Worm (Caenorhabditis elegans): ENCODE measurements around the gene oac-39.

DNA sequence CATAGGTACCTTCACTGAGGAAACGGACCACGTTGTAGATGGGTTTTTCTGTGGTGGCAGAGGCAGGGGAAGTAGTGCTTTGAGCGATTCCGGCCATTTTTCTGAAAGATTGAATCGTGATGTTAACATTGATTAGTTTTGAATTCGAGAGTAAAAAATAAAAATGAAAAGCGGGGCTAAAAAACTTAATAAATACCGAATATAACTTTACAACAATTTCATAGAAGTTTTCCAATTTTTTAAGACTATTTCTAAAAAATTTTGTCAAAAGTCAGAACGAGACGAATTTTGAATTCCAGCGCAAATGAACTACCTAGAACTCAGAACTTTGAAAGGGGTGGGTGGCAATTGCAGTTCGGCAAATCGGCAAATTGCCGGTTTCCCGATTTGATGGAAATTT lies 17.0 kb downstream of the oac-39 start, which contains the start of gene kin-33:
- TF ChIP-seq pha-4 (tag; optimal IDR thresholded peaks at IDR 0.05) (no peak), snpc-1.1 (tag; optimal IDR thresholded peaks at IDR 0.05; ENCODE audit: insufficient read depth) (no peak), let-526 (GFP tag; IDR thresholded peaks at IDR 0.05) (no peak), F57A8.1 (GFP tag; optimal IDR thresholded peaks at IDR 0.05) (no peak)
